Worm (Caenorhabditis elegans): ENCODE measurements around the gene ttr-53.

ttr-53 gene

DNA sequence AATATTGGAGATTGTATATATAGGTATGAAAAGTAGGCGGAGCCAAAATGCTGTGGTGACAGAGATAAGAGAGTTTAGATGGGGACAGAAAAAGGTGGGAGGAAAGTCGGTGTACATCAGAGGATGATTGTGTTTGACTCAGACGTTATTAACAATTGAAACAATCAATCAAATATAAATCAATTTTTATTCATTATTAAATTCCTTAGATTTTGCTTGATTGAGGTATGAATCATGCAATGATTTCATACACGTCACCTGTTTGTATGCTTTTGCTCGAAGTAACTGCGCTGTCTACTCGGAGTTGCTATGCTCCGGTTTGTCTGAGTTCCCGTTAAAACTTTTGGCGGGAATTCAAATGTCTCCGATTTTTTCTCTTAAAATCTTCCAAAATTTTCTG lies 42.7 kb upstream of the ttr-53 start, which contains the start of gene C04G2.10:
Gene C04G2.10 (plus strand): TSS at position 301 of the 400 bp plus-strand sequence.
- TF ChIP-seq mml-1 (tag; optimal IDR thresholded peaks at IDR 0.05) (no peak), lin-39 (tag; optimal IDR thresholded peaks at IDR 0.05) (no peak), nhr-237 (tag; optimal IDR thresholded peaks at IDR 0.05) (no peak)

DNA sequence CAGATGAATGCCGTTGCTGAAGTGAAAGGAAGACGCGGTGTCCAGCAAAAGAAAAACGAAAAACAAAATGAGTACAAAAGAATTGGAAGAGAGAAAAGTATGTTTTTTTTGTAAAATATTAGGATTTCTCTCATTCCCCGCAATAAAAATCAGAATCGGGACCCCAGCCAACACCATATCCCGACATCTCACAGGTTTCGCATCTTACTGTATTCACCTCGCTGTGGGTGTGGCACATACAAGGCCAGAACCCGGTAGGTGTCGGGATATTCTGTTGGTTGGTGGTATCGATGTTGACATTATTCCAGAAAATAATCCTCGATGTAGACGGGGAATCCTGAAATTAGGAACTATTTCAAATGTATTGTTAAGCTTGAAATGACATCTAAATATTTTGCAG lies 41.1 kb upstream of the ttr-53 start:
- TF ChIP-seq ZK546.5 (tag; optimal IDR thresholded peaks at IDR 0.05) (no peak), unc-62 (GFP tag; optimal IDR thresholded peaks at IDR 0.05) (no peak), daf-12 (tag; optimal IDR thresholded peaks at IDR 0.05) (no peak), nhr-12 (tag; optimal IDR thresholded peaks at IDR 0.05) (no peak), jun-1 (tag; optimal IDR thresholded peaks at IDR 0.05) (no peak), ceh-28 (tag; optimal IDR thresholded peaks at IDR 0.05) (no peak), aly-2 (tag; optimal IDR thresholded peaks at IDR 0.05) (no peak), nhr-25 (tag; optimal IDR thresholded peaks at IDR 0.05) (no peak), lin-15B (tag; optimal IDR thresholded peaks at IDR 0.05) (no peak), mdl-1 (tag; optimal IDR thresholded peaks at IDR 0.05) (no peak), sea-2 (GFP tag; optimal IDR thresholded peaks at IDR 0.05) (no peak), lin-39 (tag; optimal IDR thresholded peaks at IDR 0.05) (no peak), R02D3.7 (tag; optimal IDR thresholded peaks at IDR 0.05) (no peak), eor-1 (tag; optimal IDR thresholded peaks at IDR 0.05) (no peak), nhr-43 (tag; optimal IDR thresholded peaks at IDR 0.05; ENCODE audit: poor library complexity, severe bottlenecking) (no peak), egl-27 (tag; optimal IDR thresholded peaks at IDR 0.05) (no peak), ceh-82 (tag; optimal IDR thresholded peaks at IDR 0.05) (no peak)

DNA sequence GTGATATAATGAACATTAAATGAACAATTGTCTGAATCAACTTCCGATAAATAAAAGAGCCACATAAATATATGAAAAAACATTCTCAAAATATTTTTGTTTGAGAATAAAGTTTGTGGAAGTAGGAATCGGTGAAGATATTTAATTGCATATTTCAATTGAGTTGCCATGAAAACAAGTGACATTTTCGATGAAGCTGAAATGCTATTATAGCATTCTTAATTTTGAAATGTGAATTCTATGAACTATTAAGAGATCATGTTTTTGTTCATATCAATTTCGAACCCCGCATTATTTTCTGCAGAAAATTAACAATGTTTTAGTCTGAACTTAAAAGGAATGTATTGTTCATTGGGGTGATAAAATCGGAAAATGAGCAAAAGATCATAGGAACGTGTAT lies 35.6 kb upstream of the ttr-53 start, which contains the start of gene irld-21:
Gene irld-21 (minus strand): TSS at position 101 of the 400 bp plus-strand sequence.
- TF ChIP-seq zag-1 (tag; optimal IDR thresholded peaks at IDR 0.05) = no peak
- no peak for TF ChIP-seq nhr-25 (tag; optimal IDR thresholded peaks at IDR 0.05)
- no peak for TF ChIP-seq nhr-76 (tag; optimal IDR thresholded peaks at IDR 0.05)
- no peak for TF ChIP-seq ceh-28 (tag; optimal IDR thresholded peaks at IDR 0.05)
- TF ChIP-seq skn-1 (tag; optimal IDR thresholded peaks at IDR 0.05) = no peak
- TF ChIP-seq egl-5 (tag; optimal IDR thresholded peaks at IDR 0.05) = no peak
- no peak for TF ChIP-seq ceh-82 (tag; optimal IDR thresholded peaks at IDR 0.05)
- no peak for TF ChIP-seq lsy-12 (tag; optimal IDR thresholded peaks at IDR 0.05)
- TF ChIP-seq R02D3.7 (tag; optimal IDR thresholded peaks at IDR 0.05) = no peak
- TF ChIP-seq tbx-2 (tag; optimal IDR thresholded peaks at IDR 0.05) = no peak
- no peak for TF ChIP-seq pha-4 (tag; optimal IDR thresholded peaks at IDR 0.05)
- no peak for TF ChIP-seq ama-1 (optimal IDR thresholded peaks at IDR 0.05)
- TF ChIP-seq elt-3 (tag; optimal IDR thresholded peaks at IDR 0.05) = no peak
- no peak for TF ChIP-seq lin-39 (tag; optimal IDR thresholded peaks at IDR 0.05)
- no peak for TF ChIP-seq eor-1 (tag; optimal IDR thresholded peaks at IDR 0.05)

DNA sequence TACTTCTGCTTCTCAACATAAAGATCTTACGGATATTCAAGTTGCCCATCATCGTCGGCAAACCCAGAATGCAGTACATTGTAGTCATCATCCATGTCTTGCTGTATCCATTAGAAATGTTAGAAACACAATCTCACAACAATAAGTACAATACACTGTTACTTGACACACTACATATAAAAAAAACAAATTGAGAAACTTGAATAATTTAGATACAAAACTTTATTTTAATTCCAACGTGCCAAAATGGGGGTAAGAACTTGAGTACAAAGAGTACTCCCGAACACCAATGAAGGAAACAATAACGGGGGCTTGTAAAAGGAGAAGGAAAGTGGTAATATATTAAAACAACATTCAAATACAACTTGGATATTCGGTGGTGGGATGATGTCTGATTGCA lies 31.3 kb upstream of the ttr-53 start, which contains the start of gene ctf-18:
Gene ctf-18 (minus strand): TSS at position 101 of the 400 bp plus-strand sequence.
- TF ChIP-seq pha-4 (tag; optimal IDR thresholded peaks at IDR 0.05) (no peak), nhr-67 (tag; optimal IDR thresholded peaks at IDR 0.05) (no peak), ztf-4 (tag; optimal IDR thresholded peaks at IDR 0.05) (no peak), ceh-9 (tag; optimal IDR thresholded peaks at IDR 0.05) (no peak), snpc-4 (tag; optimal IDR thresholded peaks at IDR 0.05) (no peak), fos-1 (tag; optimal IDR thresholded peaks at IDR 0.05) (no peak), ceh-16 (tag; optimal IDR thresholded peaks at IDR 0.05) (no peak), nhr-12 (tag; optimal IDR thresholded peaks at IDR 0.05) (no peak), nhr-23 (tag; optimal IDR thresholded peaks at IDR 0.05) (no peak)

DNA sequence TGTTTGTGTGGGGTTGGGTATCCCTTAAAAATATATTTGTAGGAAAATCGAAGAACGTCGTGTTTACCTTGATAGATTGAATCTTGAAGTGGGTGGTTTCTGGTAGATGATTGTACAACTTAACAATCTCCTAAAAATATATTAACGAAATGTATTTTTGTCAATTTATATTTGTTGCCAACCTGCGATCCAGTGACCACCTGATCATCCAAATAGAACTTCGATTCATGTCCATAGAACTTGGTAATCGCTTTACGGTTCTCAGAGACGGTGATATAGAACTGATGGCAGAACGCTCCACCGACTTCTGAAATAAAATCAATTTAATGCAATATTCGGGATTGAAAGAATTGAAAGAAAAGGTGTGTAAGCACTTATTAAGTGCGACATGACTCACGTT lies 29.4 kb upstream of the ttr-53 start:
- no peak for TF ChIP-seq ZK546.5 (tag; optimal IDR thresholded peaks at IDR 0.05)
- no peak for TF ChIP-seq hmg-11 (tag; optimal IDR thresholded peaks at IDR 0.05)
